Worm (Caenorhabditis elegans): ENCODE measurements around the gene pho-5.

DNA sequence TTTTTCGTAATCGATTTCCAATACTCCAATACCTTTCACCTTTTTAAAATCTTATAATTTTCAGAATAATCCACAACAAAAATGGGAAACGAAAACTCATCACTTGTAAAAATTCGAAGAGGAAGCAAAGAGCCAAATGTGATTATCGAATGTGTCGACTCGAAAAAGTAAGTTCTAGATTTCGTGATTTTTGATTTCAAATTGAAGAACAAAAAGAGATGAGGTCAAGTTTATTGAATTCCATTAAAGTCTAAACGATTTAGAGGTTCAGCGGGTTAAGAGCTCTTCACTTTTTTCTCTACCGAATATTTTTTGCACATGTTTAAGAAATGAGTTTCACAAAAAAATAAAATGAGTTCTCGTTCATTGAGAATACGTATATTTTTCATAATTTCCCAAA is 26.8 kb downstream of the pho-5 start, which contains the start of gene B0361.4:
- TF ChIP-seq elt-3 (tag; optimal IDR thresholded peaks at IDR 0.05) (no peak), sea-2 (GFP tag; optimal IDR thresholded peaks at IDR 0.05) (no peak), nhr-25 (tag; optimal IDR thresholded peaks at IDR 0.05) (no peak), skn-1 (tag; optimal IDR thresholded peaks at IDR 0.05) (no peak), ZK546.5 (tag; optimal IDR thresholded peaks at IDR 0.05) (no peak), unc-62 (GFP tag; optimal IDR thresholded peaks at IDR 0.05) (no peak), ama-1 (optimal IDR thresholded peaks at IDR 0.05) (no peak), nhr-76 (tag; optimal IDR thresholded peaks at IDR 0.05) (no peak), fos-1 (tag; optimal IDR thresholded peaks at IDR 0.05) (no peak)
